Worm (Caenorhabditis elegans) whole organism, mixed stage, embryonic: Measurements from ENCODE around the gene F53F1.2.

Experiments
- M03D4.4 ChIP-seq: sonication (generic microtip); optimal IDR thresholded peaks from 2 replicates; lab custom pipeline; 2017; ENCODE audit warnings: mild to moderate bottlenecking, missing genetic modification characterization, missing compliant biosample characterization
- bed-3 ChIP-seq: fragments of 200-800 bp; sonication (Bioruptor generic); optimal IDR thresholded peaks from 3 replicates; lab custom pipeline; 2018; ENCODE audit warnings: mild to moderate bottlenecking, missing genetic modification characterization, moderate library complexity, missing compliant biosample characterization
- ceh-39 ChIP-seq: fragments of 150-350 bp; optimal IDR thresholded peaks from 2 replicates; lab custom pipeline; 2014; ENCODE audit warnings: missing biosample characterization, missing genetic modification characterization
- ceh-43 ChIP-seq: fragments of 200-800 bp; sonication (Bioruptor generic); optimal IDR thresholded peaks from 2 replicates; lab custom pipeline; 2018; ENCODE audit warnings: mild to moderate bottlenecking, missing genetic modification characterization, moderate library complexity, missing compliant biosample characterization
- cnd-1 ChIP-seq: fragments of 200-800 bp; sonication (Bioruptor generic); optimal IDR thresholded peaks from 2 replicates; lab custom pipeline; 2018; ENCODE audit warnings: mild to moderate bottlenecking, missing genetic modification characterization, missing compliant biosample characterization
- drap-1 ChIP-seq: fragments of 200-800 bp; sonication (Bioruptor generic); optimal IDR thresholded peaks from 3 replicates; lab custom pipeline; 2018; ENCODE audit warnings: mild to moderate bottlenecking, missing genetic modification characterization, missing compliant biosample characterization
- elt-1 ChIP-seq: sonication (generic microtip); optimal IDR thresholded peaks from 2 replicates; lab custom pipeline; 2017; ENCODE audit warnings: missing genetic modification characterization, mild to moderate bottlenecking, missing compliant biosample characterization, antibody characterized with exemption, moderate library complexity, borderline replicate concordance; ENCODE audit not compliant: insufficient read depth
- elt-3 ChIP-seq: fragments of 150-350 bp; optimal IDR thresholded peaks from 2 replicates; lab custom pipeline; 2014; ENCODE audit warnings: missing biosample characterization, missing genetic modification characterization
- flh-1 ChIP-seq: fragments of 200-800 bp; sonication (Bioruptor generic); optimal IDR thresholded peaks from 2 replicates; lab custom pipeline; 2018; ENCODE audit warnings: mild to moderate bottlenecking, missing genetic modification characterization, moderate library complexity, missing compliant biosample characterization
- ham-2 ChIP-seq: fragments of 200-800 bp; sonication (Bioruptor generic); optimal IDR thresholded peaks from 2 replicates; lab custom pipeline; 2018; ENCODE audit warnings: mild to moderate bottlenecking, missing genetic modification characterization, missing compliant biosample characterization
- hlh-1 ChIP-seq: fragments of 150-350 bp; optimal IDR thresholded peaks from 2 replicates; lab custom pipeline; 2014; ENCODE audit warnings: missing biosample characterization, missing genetic modification reagents, missing genetic modification characterization
- lsy-2 ChIP-seq: fragments of 150-350 bp; optimal IDR thresholded peaks from 2 replicates; lab custom pipeline; 2014; ENCODE audit warnings: missing biosample characterization, missing genetic modification characterization
- mab-5 ChIP-seq: fragments of 150-350 bp; optimal IDR thresholded peaks from 2 replicates; lab custom pipeline; 2014; ENCODE audit warnings: missing biosample characterization, missing genetic modification characterization
- mep-1 ChIP-seq: fragments of 150-350 bp; optimal IDR thresholded peaks from 2 replicates; lab custom pipeline; 2017; ENCODE audit warnings: missing biosample characterization, missing genetic modification reagents, missing genetic modification characterization, inconsistent platforms
- mls-2 ChIP-seq: sonication (generic microtip); optimal IDR thresholded peaks from 2 replicates; lab custom pipeline; 2016; ENCODE audit warnings: mild to moderate bottlenecking, missing genetic modification characterization, moderate library complexity, missing compliant biosample characterization
- nhr-12 ChIP-seq: fragments of 150-350 bp; optimal IDR thresholded peaks from 2 replicates; lab custom pipeline; 2014; ENCODE audit warnings: missing biosample characterization, missing genetic modification characterization
- nhr-2 ChIP-seq: fragments of 150-350 bp; optimal IDR thresholded peaks from 2 replicates; lab custom pipeline; 2014; ENCODE audit warnings: missing biosample characterization, missing genetic modification characterization
- nhr-76 ChIP-seq: sonication (generic microtip); optimal IDR thresholded peaks from 2 replicates; lab custom pipeline; 2017; ENCODE audit warnings: missing biosample characterization, missing genetic modification characterization
- sem-2 ChIP-seq: fragments of 200-800 bp; sonication (Bioruptor generic); optimal IDR thresholded peaks from 2 replicates; lab custom pipeline; 2018; ENCODE audit warnings: mild to moderate bottlenecking, missing genetic modification characterization, missing compliant biosample characterization
- sptf-1 ChIP-seq: sonication (generic microtip); optimal IDR thresholded peaks from 2 replicates; lab custom pipeline; 2017; ENCODE audit warnings: mild to moderate bottlenecking, missing genetic modification characterization, moderate library complexity, missing compliant biosample characterization
- tbx-8 ChIP-seq: fragments of 200-800 bp; sonication (Bioruptor generic); optimal IDR thresholded peaks from 2 replicates; lab custom pipeline; 2018; ENCODE audit warnings: mild to moderate bottlenecking, missing genetic modification characterization, moderate library complexity, missing compliant biosample characterization
- unc-120 ChIP-seq: sonication (generic microtip); optimal IDR thresholded peaks from 2 replicates; lab custom pipeline; 2017; ENCODE audit warnings: missing genetic modification characterization, missing compliant biosample characterization; ENCODE audit not compliant: poor library complexity, severe bottlenecking
- unc-39 ChIP-seq: fragments of 150-350 bp; optimal IDR thresholded peaks from 2 replicates; lab custom pipeline; 2014; ENCODE audit warnings: missing biosample characterization, missing genetic modification characterization
- unc-62 ChIP-seq: fragments of 150-350 bp; optimal IDR thresholded peaks from 2 replicates; lab custom pipeline; 2014; ENCODE audit warnings: missing biosample characterization, missing genetic modification reagents, missing genetic modification characterization
- zip-8 ChIP-seq: fragments of 150-350 bp; optimal IDR thresholded peaks from 2 replicates; lab custom pipeline; 2014; ENCODE audit warnings: missing biosample characterization, missing genetic modification characterization
- ztf-11 ChIP-seq: fragments of 150-350 bp; optimal IDR thresholded peaks from 2 replicates; lab custom pipeline; 2014; ENCODE audit warnings: missing biosample characterization, missing genetic modification characterization

The F53F1.2 gene

ce11 chrV:13372821-13373220 lies 33.8 kb upstream of the F53F1.2 start:
- TF ChIP-seq lsy-2 (tag; lab: Kevin White, UChicago) (no peak), elt-3 (tag; lab: Kevin White, UChicago) (no peak)

DNA sequence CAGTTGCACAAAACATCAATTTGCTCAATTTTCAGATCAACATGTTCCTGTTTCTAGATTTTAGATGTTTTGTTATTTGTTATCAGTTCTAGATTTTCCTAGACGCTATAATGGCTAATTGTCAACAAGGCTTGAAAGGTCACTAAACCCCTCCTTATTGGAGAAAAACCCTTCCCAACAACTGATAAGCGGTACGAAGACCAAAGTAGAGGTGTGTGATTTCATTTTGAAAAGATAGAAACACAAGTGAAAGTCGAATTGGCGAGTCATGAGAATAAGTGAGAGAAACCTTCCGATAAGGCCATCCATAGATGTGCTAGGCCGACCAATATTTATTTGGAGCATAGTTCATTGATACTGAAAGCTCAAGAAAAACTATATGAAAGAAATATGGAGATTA lies 33.0 kb upstream of the F53F1.2 start:
- TF ChIP-seq zip-8 (no peak), lsy-2 (tag; lab: Kevin White, UChicago) (no peak), mls-2 (tag; lab: Kevin White, UChicago) (no peak), ham-2 (GFP tag; lab: Kevin White, UChicago) (no peak), flh-1 (GFP tag; lab: Kevin White, UChicago) (no peak), nhr-76 (no peak), elt-1 (tag; lab: Kevin White, UChicago) (no peak), ceh-43 (GFP tag; lab: Kevin White, UChicago) (no peak), sem-2 (no peak), bed-3 (no peak), unc-120 (no peak), unc-39 (tag; lab: Kevin White, UChicago) (no peak), unc-62 (GFP tag; lab: Kevin White, UChicago) (no peak), ceh-39 (tag; lab: Kevin White, UChicago) (no peak), mep-1 (tag; lab: Kevin White, UChicago) (no peak), tbx-8 (GFP tag; lab: Kevin White, UChicago) (no peak)

ce11 chrV:13374532-13374931 lies 32.1 kb upstream of the F53F1.2 start:
- no peak for TF ChIP-seq nhr-76
- TF ChIP-seq unc-120 = peak; percentile 43
- TF ChIP-seq unc-39 (tag; lab: Kevin White, UChicago) = no peak
- no peak for TF ChIP-seq lsy-2 (tag; lab: Kevin White, UChicago)

DNA sequence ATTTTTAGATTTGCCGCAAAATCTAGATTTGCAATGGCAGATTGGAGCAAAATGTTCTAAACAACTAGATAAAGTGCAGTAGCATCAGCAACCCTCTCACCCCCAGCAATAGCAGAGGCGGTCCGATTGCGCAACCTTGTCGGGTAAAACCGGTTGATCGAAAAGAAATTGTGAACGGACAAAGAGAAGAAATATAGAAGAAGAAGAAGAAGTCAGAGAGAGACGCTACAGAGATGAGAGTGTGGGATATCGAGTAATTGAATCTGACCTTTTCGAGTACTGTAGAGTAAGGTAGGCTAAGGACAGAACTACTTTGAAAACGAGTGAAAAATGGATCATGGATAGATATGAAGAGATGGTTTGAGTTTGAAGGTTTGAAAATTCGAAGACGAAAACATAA lies 30.8 kb upstream of the F53F1.2 start:
- TF ChIP-seq zip-8 (peak; percentile 62), elt-3 (tag; lab: Kevin White, UChicago) (no peak), unc-120 (no peak)

DNA sequence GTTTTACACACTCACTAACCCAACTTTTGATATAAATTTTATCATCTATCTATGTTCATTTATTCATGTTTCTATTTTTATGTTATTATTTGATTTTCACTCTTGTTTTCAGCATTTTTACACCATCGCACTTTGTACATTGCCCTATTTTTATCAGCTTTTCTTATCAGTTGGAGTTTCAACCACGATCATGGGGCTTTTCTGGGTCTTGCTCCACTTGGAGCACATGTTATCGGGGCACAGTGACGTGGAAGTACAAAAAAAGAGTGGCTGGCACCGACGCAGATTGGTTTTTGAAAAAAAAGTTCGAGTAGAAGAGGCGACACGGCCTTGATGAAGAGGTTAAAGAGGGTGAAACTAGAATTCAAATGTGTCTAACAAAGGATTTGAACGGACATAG lies 29.5 kb upstream of the F53F1.2 start:
- TF ChIP-seq nhr-12 (tag; lab: Kevin White, UChicago) = no peak
- TF ChIP-seq M03D4.4 (tag; lab: Kevin White, UChicago) = no peak
- no peak for TF ChIP-seq drap-1 (GFP tag; lab: Kevin White, UChicago)
- no peak for TF ChIP-seq ham-2 (GFP tag; lab: Kevin White, UChicago)
- no peak for TF ChIP-seq ztf-11
- no peak for TF ChIP-seq sptf-1 (tag; lab: Kevin White, UChicago)
- no peak for TF ChIP-seq nhr-2 (tag; lab: Kevin White, UChicago)
- TF ChIP-seq mls-2 (tag; lab: Kevin White, UChicago) = no peak
- no peak for TF ChIP-seq hlh-1 (tag; lab: Kevin White, UChicago)
- no peak for TF ChIP-seq zip-8
- no peak for TF ChIP-seq cnd-1 (tag; lab: Kevin White, UChicago)
- no peak for TF ChIP-seq bed-3
- TF ChIP-seq unc-62 (GFP tag; lab: Kevin White, UChicago) = no peak
- TF ChIP-seq sem-2 = no peak

DNA sequence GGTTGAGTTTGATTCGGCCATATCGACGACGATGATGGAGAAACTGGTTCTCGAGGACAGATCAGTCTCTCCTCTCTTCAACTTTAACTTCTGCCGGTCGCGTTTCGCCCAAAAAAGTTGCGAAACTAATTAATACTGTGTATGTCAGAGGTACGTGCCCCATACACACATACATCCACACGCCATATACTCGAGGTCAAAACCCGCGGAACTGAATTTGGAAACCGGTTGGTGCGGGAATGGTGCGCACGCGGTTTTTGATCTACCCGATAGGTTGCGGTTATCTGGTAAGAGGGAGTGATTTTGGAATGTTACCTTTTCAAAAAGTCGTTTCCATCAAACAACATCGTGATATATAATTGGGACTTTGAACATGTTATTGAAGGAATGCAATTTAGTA lies 26.4 kb upstream of the F53F1.2 start, which contains the start of gene ifbp-1:
TSS of gene ifbp-1 (minus strand) at position 85 of the 400 bp plus-strand sequence.
- TF ChIP-seq nhr-76 (no peak), ztf-11 (no peak), ham-2 (GFP tag; lab: Kevin White, UChicago) (no peak), ceh-39 (tag; lab: Kevin White, UChicago) (no peak), zip-8 (no peak)

- TF ChIP-seq bed-3 = no peak
- no peak for TF ChIP-seq mab-5 (tag; lab: Kevin White, UChicago)
- TF ChIP-seq ceh-39 (tag; lab: Kevin White, UChicago) = no peak
- no peak for TF ChIP-seq unc-120
- TF ChIP-seq M03D4.4 (tag; lab: Kevin White, UChicago) = no peak
- TF ChIP-seq cnd-1 (tag; lab: Kevin White, UChicago) = no peak
Observed at ce11 chrV:13380980-13381379, 25.6 kb upstream of the F53F1.2 start, which contains the start of gene cpz-2. cpz-2 (plus strand) TSS chrV:13381189.
